Worm (Caenorhabditis elegans) whole organism, L4/young adult: ENCODE results near the gene fust-1.

ENCODE experiments used
- W03F9.2 ChIP-seq: fragments of 150-350 bp; optimal IDR thresholded peaks from 2 replicates; lab custom pipeline; 2014; ENCODE audit warnings: missing biosample characterization, missing genetic modification characterization
- him-1 ChIP-seq: sonication (generic microtip); optimal IDR thresholded peaks from 2 replicates; lab custom pipeline; 2016; ENCODE audit warnings: missing genotype, missing genetic modification reagents, missing genetic modification characterization, missing compliant biosample characterization

DNA sequence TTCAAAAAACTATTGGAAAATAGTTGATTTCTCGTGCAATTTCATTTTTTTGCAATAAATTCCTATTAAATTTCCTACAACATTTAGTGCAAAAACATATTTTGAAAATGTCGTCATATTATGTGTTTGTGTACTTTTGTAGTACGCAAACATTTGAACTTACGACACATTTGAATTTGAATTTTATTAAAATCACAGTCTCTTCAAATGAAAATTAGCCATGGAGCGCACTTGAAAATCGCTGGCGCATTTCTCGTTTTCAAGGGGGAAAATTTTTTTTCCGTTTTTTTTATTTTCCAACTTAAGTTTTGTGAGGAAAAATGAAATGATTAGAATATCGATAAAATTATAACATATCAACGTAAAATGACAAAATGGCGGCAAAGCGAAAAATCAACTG, 4.8 kb upstream of the fust-1 start:
- peak; percentile 56 for TF ChIP-seq W03F9.2 (tag; lab: Kevin White, UChicago)
- TF ChIP-seq him-1 (tag; lab: Kevin White, UChicago): no peak
